Worm (Caenorhabditis elegans) whole organism, late embryonic: Measurements from ENCODE around the gene Y110A2AL.1.

Experiments used
- C38D4.7 ChIP-seq: fragments of 200-800 bp; sonication (Bioruptor generic); optimal IDR thresholded peaks from 2 replicates; lab custom pipeline; 2018; ENCODE audit warnings: mild to moderate bottlenecking, missing genetic modification characterization, moderate library complexity, missing compliant biosample characterization
- F13H6.1 ChIP-seq: sonication (generic microtip); optimal IDR thresholded peaks from 2 replicates; lab custom pipeline; 2016; ENCODE audit warnings: missing genetic modification characterization, missing compliant biosample characterization
- K02D7.2 ChIP-seq: sonication (generic microtip); optimal IDR thresholded peaks from 2 replicates; lab custom pipeline; 2017; ENCODE audit warnings: mild to moderate bottlenecking, missing genetic modification characterization, missing compliant biosample characterization
- K09A11.1 ChIP-seq: sonication (generic microtip); optimal IDR thresholded peaks from 2 replicates; lab custom pipeline; 2017; ENCODE audit warnings: antibody characterized with exemption, mild to moderate bottlenecking, missing genetic modification characterization, missing compliant biosample characterization; ENCODE audit not compliant: insufficient read depth
- T23F11.4 ChIP-seq: fragments of 200-800 bp; sonication (Bioruptor generic); optimal IDR thresholded peaks from 2 replicates; lab custom pipeline; 2018; ENCODE audit warnings: mild to moderate bottlenecking, missing genetic modification characterization, missing compliant biosample characterization
- Y22D7AL.16 ChIP-seq: sonication (generic microtip); optimal IDR thresholded peaks from 2 replicates; lab custom pipeline; 2016; ENCODE audit warnings: missing genetic modification characterization, missing compliant biosample characterization
- ahr-1 ChIP-seq: sonication (generic microtip); optimal IDR thresholded peaks from 2 replicates; lab custom pipeline; 2016; ENCODE audit warnings: missing genetic modification characterization, missing compliant biosample characterization
- ama-1 ChIP-seq: fragments of 150-350 bp; optimal IDR thresholded peaks from 2 replicates; lab custom pipeline; 2014
- ceh-14 ChIP-seq: sonication (generic microtip); optimal IDR thresholded peaks from 2 replicates; lab custom pipeline; 2016; ENCODE audit warnings: missing genotype, missing genetic modification characterization, missing compliant biosample characterization
- ceh-19 ChIP-seq: fragments of 200-800 bp; sonication (Bioruptor generic); optimal IDR thresholded peaks from 2 replicates; lab custom pipeline; 2018; ENCODE audit warnings: mild to moderate bottlenecking, missing genetic modification characterization, missing compliant biosample characterization
- ceh-22 ChIP-seq: sonication (generic microtip); optimal IDR thresholded peaks from 2 replicates; lab custom pipeline; 2017; ENCODE audit warnings: missing biosample characterization, missing genetic modification characterization
- ceh-31 ChIP-seq: sonication (generic microtip); optimal IDR thresholded peaks from 2 replicates; lab custom pipeline; 2016; ENCODE audit warnings: missing genetic modification characterization, missing compliant biosample characterization
- ceh-45 ChIP-seq: fragments of 200-800 bp; sonication (Bioruptor generic); IDR thresholded peaks from 2 replicates; pipeline ENCODE4 v1.3.6; 2022; ENCODE audit warnings: missing genetic modification reagents, missing genetic modification characterization, missing compliant biosample characterization
- ceh-48 ChIP-seq: sonication (generic microtip); optimal IDR thresholded peaks from 2 replicates; lab custom pipeline; 2016; ENCODE audit warnings: missing genetic modification characterization, inconsistent platforms, missing compliant biosample characterization
- ceh-6 ChIP-seq: fragments of 200-800 bp; sonication (Bioruptor generic); optimal IDR thresholded peaks from 2 replicates; lab custom pipeline; 2018; ENCODE audit warnings: mild to moderate bottlenecking, missing genetic modification characterization, missing compliant biosample characterization
- ceh-9 ChIP-seq: sonication (generic microtip); optimal IDR thresholded peaks from 2 replicates; lab custom pipeline; 2016; ENCODE audit warnings: mild to moderate bottlenecking, missing genetic modification characterization, inconsistent platforms, missing compliant biosample characterization
- dmd-4 ChIP-seq: sonication (generic microtip); optimal IDR thresholded peaks from 2 replicates; lab custom pipeline; 2016; ENCODE audit warnings: borderline replicate concordance, missing genetic modification characterization, missing compliant biosample characterization
- dve-1 ChIP-seq: sonication (generic microtip); optimal IDR thresholded peaks from 2 replicates; lab custom pipeline; 2017; ENCODE audit warnings: antibody characterized with exemption, mild to moderate bottlenecking, missing genetic modification characterization, missing compliant biosample characterization
- eyg-1 ChIP-seq: sonication (generic microtip); optimal IDR thresholded peaks from 2 replicates; lab custom pipeline; 2016; ENCODE audit warnings: missing genotype, missing genetic modification characterization, missing compliant biosample characterization
- fax-1 ChIP-seq: sonication (generic microtip); optimal IDR thresholded peaks from 2 replicates; lab custom pipeline; 2016; ENCODE audit warnings: missing genotype, missing genetic modification characterization, missing compliant biosample characterization
- gmeb-2 ChIP-seq: sonication (generic microtip); optimal IDR thresholded peaks from 2 replicates; lab custom pipeline; 2016; ENCODE audit warnings: missing genetic modification characterization, inconsistent platforms, missing compliant biosample characterization
- hlh-15 ChIP-seq: sonication (generic microtip); optimal IDR thresholded peaks from 2 replicates; lab custom pipeline; 2016; ENCODE audit warnings: missing genetic modification characterization, missing compliant biosample characterization
- hlh-6 ChIP-seq: sonication (generic microtip); optimal IDR thresholded peaks from 2 replicates; lab custom pipeline; 2016; ENCODE audit warnings: missing genotype, missing genetic modification characterization, missing compliant biosample characterization
- nhr-11 ChIP-seq: fragments of 150-350 bp; optimal IDR thresholded peaks from 2 replicates; lab custom pipeline; 2014; ENCODE audit warnings: missing biosample characterization, missing genetic modification characterization
- nhr-232 ChIP-seq: sonication (generic microtip); optimal IDR thresholded peaks from 2 replicates; lab custom pipeline; 2016; ENCODE audit warnings: missing genetic modification characterization, missing compliant biosample characterization
- odd-2 ChIP-seq: sonication (generic microtip); optimal IDR thresholded peaks from 2 replicates; lab custom pipeline; 2017; ENCODE audit warnings: antibody characterized with exemption, mild to moderate bottlenecking, missing genetic modification characterization, missing compliant biosample characterization
- pat-9 ChIP-seq: fragments of 200-800 bp; sonication (Bioruptor generic); optimal IDR thresholded peaks from 2 replicates; lab custom pipeline; 2018; ENCODE audit warnings: mild to moderate bottlenecking, missing genetic modification characterization, moderate library complexity, missing compliant biosample characterization
- pha-2 ChIP-seq: sonication (generic microtip); optimal IDR thresholded peaks from 2 replicates; lab custom pipeline; 2017; ENCODE audit warnings: mild to moderate bottlenecking, missing genetic modification characterization, missing compliant biosample characterization
- ref-2 ChIP-seq: sonication (generic microtip); optimal IDR thresholded peaks from 2 replicates; lab custom pipeline; 2016; ENCODE audit warnings: missing genetic modification characterization, missing compliant biosample characterization
- rnt-1 ChIP-seq: sonication (generic microtip); optimal IDR thresholded peaks from 2 replicates; lab custom pipeline; 2016; ENCODE audit warnings: missing genetic modification characterization, missing compliant biosample characterization
- sox-4 ChIP-seq: sonication (generic microtip); optimal IDR thresholded peaks from 2 replicates; lab custom pipeline; 2017; ENCODE audit warnings: mild to moderate bottlenecking, missing genetic modification characterization, inconsistent platforms, missing compliant biosample characterization
- ttx-3 ChIP-seq: sonication (generic microtip); optimal IDR thresholded peaks from 2 replicates; lab custom pipeline; 2016; ENCODE audit warnings: missing genetic modification reagents, missing genetic modification characterization, missing compliant biosample characterization
- unc-42 ChIP-seq: sonication (generic microtip); optimal IDR thresholded peaks from 2 replicates; lab custom pipeline; 2016; ENCODE audit warnings: missing genotype, missing genetic modification characterization, missing compliant biosample characterization
- unc-55 ChIP-seq: sonication (generic microtip); optimal IDR thresholded peaks from 2 replicates; lab custom pipeline; 2017; ENCODE audit warnings: missing biosample characterization, missing genetic modification reagents, missing genetic modification characterization

Gene Y110A2AL.1

DNA sequence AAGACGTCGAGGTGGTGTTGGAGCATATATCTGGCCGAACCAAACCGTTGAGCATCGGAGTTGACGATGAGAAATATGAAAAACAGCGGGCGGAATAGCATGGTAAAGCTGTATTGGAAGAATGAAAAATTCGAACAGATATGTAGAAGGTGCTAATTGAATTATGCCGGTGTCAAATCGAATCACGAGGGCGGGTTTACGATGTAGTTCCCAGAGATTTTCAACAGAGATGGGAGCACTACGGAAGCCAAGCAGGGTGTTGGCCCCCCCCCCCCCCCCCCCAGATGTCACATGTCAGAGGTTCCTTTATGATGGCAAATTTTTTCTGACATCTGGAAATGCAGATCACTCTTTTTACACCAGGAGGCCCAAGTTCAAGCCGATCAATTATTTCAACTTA, 31.8 kb upstream of the Y110A2AL.1 start, which contains the start of gene Y110A2AL.7:
TSS of gene Y110A2AL.7 (minus strand) at position 101 of the 400 bp plus-strand sequence.
- TF ChIP-seq ahr-1 (tag; lab: Kevin White, UChicago): no peak
- TF ChIP-seq hlh-15: no peak
- no peak for TF ChIP-seq eyg-1 (tag; lab: Kevin White, UChicago)
- TF ChIP-seq odd-2 (tag; lab: Kevin White, UChicago): no peak
- no peak for TF ChIP-seq gmeb-2 (tag; lab: Kevin White, UChicago)
- TF ChIP-seq C38D4.7 (GFP tag; lab: Kevin White, UChicago): no peak
- TF ChIP-seq K09A11.1: no peak
- TF ChIP-seq pha-2: no peak
- no peak for TF ChIP-seq ttx-3
- TF ChIP-seq ceh-14 (tag; lab: Kevin White, UChicago): no peak
- TF ChIP-seq unc-55 (GFP tag; lab: Kevin White, UChicago): no peak
- no peak for TF ChIP-seq ceh-9 (tag; lab: Kevin White, UChicago)
- no peak for TF ChIP-seq dve-1 (tag; lab: Kevin White, UChicago)

DNA sequence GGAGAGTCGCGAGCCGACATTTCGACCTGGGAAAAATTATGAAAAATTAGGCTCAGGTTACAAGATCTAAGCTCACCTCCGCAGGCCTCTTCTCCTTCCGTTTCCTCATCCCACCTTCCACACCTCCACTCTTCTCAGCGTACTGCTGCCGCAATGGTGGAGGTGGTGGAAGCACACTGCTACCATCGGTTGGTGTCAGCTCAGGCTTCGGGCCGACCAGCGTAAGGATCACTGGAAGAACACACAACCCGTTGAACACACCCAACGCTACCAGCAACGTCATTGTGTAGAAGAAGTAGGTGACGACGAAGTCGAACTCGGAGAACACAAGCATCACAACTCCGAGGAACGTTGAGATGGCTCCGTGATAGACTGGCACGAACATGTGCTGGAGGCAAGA, 29.2 kb upstream of the Y110A2AL.1 start:
- TF ChIP-seq nhr-232 (tag; lab: Kevin White, UChicago) (no peak), dve-1 (tag; lab: Kevin White, UChicago) (no peak), Y22D7AL.16 (no peak), unc-42 (tag; lab: Kevin White, UChicago) (no peak), ama-1 (lab: Kevin White, UChicago) (no peak), ceh-9 (tag; lab: Kevin White, UChicago) (no peak), rnt-1 (tag; lab: Kevin White, UChicago) (no peak), pat-9 (no peak), ceh-6 (GFP tag; lab: Kevin White, UChicago) (no peak), fax-1 (tag; lab: Kevin White, UChicago) (no peak), K02D7.2 (tag; lab: Kevin White, UChicago) (no peak), nhr-11 (no peak), ceh-45 (GFP tag; lab: Robert Waterston, UW) (no peak), K09A11.1 (no peak), odd-2 (tag; lab: Kevin White, UChicago) (no peak), dmd-4 (no peak), ceh-22 (tag; lab: Kevin White, UChicago) (no peak), ceh-48 (tag; lab: Kevin White, UChicago) (no peak), sox-4 (no peak), F13H6.1 (no peak)

DNA sequence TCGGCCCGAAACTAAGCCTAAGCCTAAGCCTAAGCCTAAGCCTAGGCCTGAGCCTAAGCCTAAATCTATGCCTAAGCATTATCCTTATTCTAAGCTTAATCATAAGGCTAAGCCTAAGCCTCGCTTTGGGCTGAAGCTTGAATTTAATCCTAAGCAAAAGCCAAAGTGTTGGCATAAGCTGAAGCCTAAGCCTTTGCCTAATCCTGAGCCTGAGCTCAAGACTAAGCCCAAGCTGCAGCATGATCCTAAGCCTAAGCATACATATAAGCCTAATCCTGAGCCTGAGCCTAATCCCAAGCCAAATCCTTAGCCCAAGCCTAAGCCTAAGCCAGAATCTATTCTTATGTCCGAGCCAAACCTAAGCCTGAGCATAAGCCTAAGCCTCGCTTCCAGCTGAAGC, 28.3 kb upstream of the Y110A2AL.1 start:
- TF ChIP-seq unc-42 (tag; lab: Kevin White, UChicago) (no peak), dve-1 (tag; lab: Kevin White, UChicago) (peak; percentile 94)

DNA sequence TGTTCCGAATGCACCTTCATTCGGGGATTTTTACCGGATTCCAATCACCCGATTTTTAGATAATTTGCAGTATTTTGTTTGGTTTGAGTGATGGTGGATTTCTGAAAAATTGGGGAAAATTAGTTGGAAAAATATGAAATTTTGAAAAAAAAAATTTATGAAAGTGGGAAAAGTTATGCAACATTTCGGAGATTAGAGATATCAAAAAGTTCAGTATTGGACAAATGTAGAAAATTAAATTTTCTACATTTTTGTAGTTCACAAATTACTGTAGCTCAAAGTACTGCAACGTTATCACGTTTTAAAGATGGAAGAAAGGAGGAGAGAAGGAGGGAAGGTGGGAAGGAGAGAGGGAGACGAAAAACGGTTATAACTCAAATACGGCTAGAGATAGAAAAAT, 22.4 kb upstream of the Y110A2AL.1 start, which contains the start of gene ptc-3:
TSS of gene ptc-3 (minus strand) at position 101 of the 400 bp plus-strand sequence.
- TF ChIP-seq fax-1 (tag; lab: Kevin White, UChicago): no peak

DNA sequence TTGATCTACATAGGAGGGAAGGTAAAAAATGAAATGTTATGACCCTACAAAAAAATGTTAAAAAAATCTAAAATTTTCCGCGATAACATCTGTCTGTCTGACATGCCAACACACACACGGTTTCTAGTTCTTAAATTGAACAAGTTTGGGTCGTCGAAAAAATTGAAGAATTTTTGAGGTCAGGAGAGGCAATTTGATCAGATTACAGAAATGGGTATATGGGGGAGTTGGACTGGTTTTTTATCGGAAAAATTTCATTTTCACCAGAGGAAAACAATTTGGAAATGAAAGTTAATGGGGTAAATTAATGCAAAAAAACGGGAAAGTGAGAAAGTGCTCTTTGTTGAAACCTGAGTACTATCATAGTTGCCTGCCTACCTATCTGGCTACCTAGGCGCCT, 21.1 kb upstream of the Y110A2AL.1 start:
- TF ChIP-seq rnt-1 (tag; lab: Kevin White, UChicago): no peak
- TF ChIP-seq ref-2 (tag; lab: Kevin White, UChicago): no peak
- TF ChIP-seq, all 69 proteins: peak for 0

DNA sequence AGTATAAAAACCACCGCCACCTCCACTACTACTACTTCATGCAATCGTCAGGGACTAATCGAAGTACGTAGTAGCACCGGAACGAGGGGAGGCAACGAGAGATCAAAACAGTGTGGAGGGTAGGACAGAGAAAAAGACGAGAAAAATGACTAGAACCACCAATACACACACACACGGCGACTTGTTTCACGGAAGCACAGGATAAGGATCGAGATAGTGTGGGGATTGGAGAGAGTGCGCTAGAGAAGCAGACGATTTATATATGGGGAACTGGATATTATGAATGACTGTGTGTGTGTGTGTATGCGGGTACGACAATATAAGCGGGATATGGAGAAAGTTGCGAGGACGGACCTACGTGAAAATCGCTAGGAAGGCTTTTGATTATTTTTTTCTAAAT, 20.1 kb upstream of the Y110A2AL.1 start:
- TF ChIP-seq hlh-6 (peak; percentile 11), ceh-31 (tag; lab: Kevin White, UChicago) (peak; percentile 41), T23F11.4 (GFP tag; lab: Kevin White, UChicago) (no peak), ceh-19 (GFP tag; lab: Kevin White, UChicago) (no peak)
